Worm (Caenorhabditis elegans) whole organism, L2 larva: ENCODE results near the gene gcy-6.

Experiments used
- C34F6.9 ChIP-seq: fragments of 150-350 bp; optimal IDR thresholded peaks from 2 replicates; lab custom pipeline; 2014; ENCODE audit warnings: missing biosample characterization, missing genetic modification characterization
- F13H6.1 ChIP-seq: sonication (generic microtip); optimal IDR thresholded peaks from 2 replicates; lab custom pipeline; 2016; ENCODE audit warnings: missing genetic modification characterization, missing compliant biosample characterization
- R02D3.7 ChIP-seq: fragments of 150-350 bp; optimal IDR thresholded peaks from 2 replicates; lab custom pipeline; 2014; ENCODE audit warnings: missing biosample characterization, missing genetic modification characterization
- Y55F3AM.14 ChIP-seq: fragments of 200-800 bp; sonication (Bioruptor generic); optimal IDR thresholded peaks from 2 replicates; lab custom pipeline; 2018; ENCODE audit warnings: mild to moderate bottlenecking, missing genetic modification characterization, missing compliant biosample characterization
- ZK546.5 ChIP-seq: sonication (generic microtip); optimal IDR thresholded peaks from 2 replicates; lab custom pipeline; 2017; ENCODE audit warnings: missing biosample characterization, missing genetic modification characterization
- alr-1 ChIP-seq: fragments of 150-350 bp; optimal IDR thresholded peaks from 2 replicates; lab custom pipeline; 2014; ENCODE audit warnings: missing biosample characterization, missing genetic modification characterization
- aly-2 ChIP-seq: fragments of 150-350 bp; optimal IDR thresholded peaks from 2 replicates; lab custom pipeline; 2014; ENCODE audit warnings: missing biosample characterization, missing genetic modification characterization
- ama-1 ChIP-seq: fragments of 150-350 bp; optimal IDR thresholded peaks from 2 replicates; lab custom pipeline; 2018; ENCODE audit warnings: inconsistent platforms
- blmp-1 ChIP-seq: sonication (generic microtip); optimal IDR thresholded peaks from 2 replicates; lab custom pipeline; 2017; ENCODE audit warnings: missing genetic modification characterization, mild to moderate bottlenecking, missing compliant biosample characterization, antibody characterized with exemption, moderate library complexity; ENCODE audit not compliant: insufficient read depth
- ceh-16 ChIP-seq: fragments of 150-350 bp; optimal IDR thresholded peaks from 2 replicates; lab custom pipeline; 2014; ENCODE audit warnings: missing biosample characterization, missing genetic modification characterization
- ceh-82 ChIP-seq: fragments of 150-350 bp; optimal IDR thresholded peaks from 2 replicates; lab custom pipeline; 2014; ENCODE audit warnings: missing biosample characterization, missing genetic modification characterization
- crh-2 ChIP-seq: sonication (generic microtip); optimal IDR thresholded peaks from 2 replicates; lab custom pipeline; 2017; ENCODE audit warnings: missing biosample characterization, missing genetic modification characterization
- dmd-4 ChIP-seq: sonication (generic microtip); optimal IDR thresholded peaks from 2 replicates; lab custom pipeline; 2017; ENCODE audit warnings: missing biosample characterization, missing genetic modification characterization
- egl-27 ChIP-seq: sonication (generic microtip); optimal IDR thresholded peaks from 3 replicates; lab custom pipeline; 2017; ENCODE audit warnings: missing biosample characterization, missing genetic modification reagents, missing genetic modification characterization
- elt-1 ChIP-seq: fragments of 150-350 bp; optimal IDR thresholded peaks from 2 replicates; lab custom pipeline; 2014; ENCODE audit warnings: missing biosample characterization, missing genetic modification characterization
- elt-3 ChIP-seq: sonication (generic microtip); optimal IDR thresholded peaks from 2 replicates; lab custom pipeline; 2017; ENCODE audit warnings: missing biosample characterization, missing genetic modification characterization
- fos-1 ChIP-seq: fragments of 150-350 bp; optimal IDR thresholded peaks from 2 replicates; lab custom pipeline; 2014; ENCODE audit warnings: missing biosample characterization, missing genetic modification characterization
- gmeb-1 ChIP-seq: fragments of 150-350 bp; optimal IDR thresholded peaks from 2 replicates; lab custom pipeline; 2014; ENCODE audit warnings: missing biosample characterization, missing genetic modification characterization
- lin-11 ChIP-seq: fragments of 150-350 bp; sonication (generic microtip); optimal IDR thresholded peaks from 2 replicates; lab custom pipeline; 2014; ENCODE audit warnings: missing biosample characterization, missing genetic modification characterization, inconsistent platforms, mixed read lengths
- lin-13 ChIP-seq: fragments of 150-350 bp; optimal IDR thresholded peaks from 2 replicates; lab custom pipeline; 2014; ENCODE audit warnings: missing biosample characterization, missing genetic modification reagents, missing genetic modification characterization
- lin-39 ChIP-seq: fragments of 150-350 bp; optimal IDR thresholded peaks from 2 replicates; lab custom pipeline; 2014; ENCODE audit warnings: missing biosample characterization, missing genetic modification reagents, missing genetic modification characterization
- lsy-2 ChIP-seq, 2 experiments: fragments of 150-350 bp in 1 of 2; sonication (generic microtip) in 1 of 2; optimal IDR thresholded peaks; 2 replicates each; lab custom pipeline; 2014 to 2017; ENCODE audit warnings: missing biosample characterization in 2 of 2, missing genetic modification characterization in 2 of 2
- mab-5 ChIP-seq: fragments of 150-350 bp; optimal IDR thresholded peaks from 2 replicates; lab custom pipeline; 2014; ENCODE audit warnings: missing biosample characterization, missing genetic modification characterization
- mbf-1 ChIP-seq: sonication (generic microtip); optimal IDR thresholded peaks from 2 replicates; lab custom pipeline; 2017; ENCODE audit warnings: missing biosample characterization, missing genetic modification characterization
- mdl-1 ChIP-seq, 2 experiments: fragments of 150-350 bp in 1 of 2; sonication (generic microtip) in 1 of 2; optimal IDR thresholded peaks; 2 replicates each; lab custom pipeline; 2017; ENCODE audit warnings: missing biosample characterization in 2 of 2, missing genetic modification characterization in 2 of 2
- nhr-10 ChIP-seq: sonication (generic microtip); optimal IDR thresholded peaks from 2 replicates; lab custom pipeline; 2017; ENCODE audit warnings: missing biosample characterization, missing genetic modification characterization
- nhr-11 ChIP-seq: fragments of 150-350 bp; optimal IDR thresholded peaks from 2 replicates; lab custom pipeline; 2014; ENCODE audit warnings: missing biosample characterization, missing genetic modification characterization
- nhr-12 ChIP-seq: fragments of 150-350 bp; optimal IDR thresholded peaks from 2 replicates; lab custom pipeline; 2014; ENCODE audit warnings: missing biosample characterization, missing genetic modification characterization
- nhr-129 ChIP-seq: fragments of 150-350 bp; optimal IDR thresholded peaks from 2 replicates; lab custom pipeline; 2014; ENCODE audit warnings: missing biosample characterization, missing genetic modification characterization
- nhr-21 ChIP-seq: fragments of 150-350 bp; optimal IDR thresholded peaks from 2 replicates; lab custom pipeline; 2014; ENCODE audit warnings: missing biosample characterization, missing genetic modification characterization
- nhr-23 ChIP-seq: fragments of 150-350 bp; optimal IDR thresholded peaks from 2 replicates; lab custom pipeline; 2014; ENCODE audit warnings: missing biosample characterization, missing genetic modification reagents, missing genetic modification characterization
- nhr-237 ChIP-seq: fragments of 150-350 bp; optimal IDR thresholded peaks from 2 replicates; lab custom pipeline; 2014; ENCODE audit warnings: missing biosample characterization, missing genetic modification characterization
- nhr-25 ChIP-seq: fragments of 150-350 bp; sonication (generic microtip); optimal IDR thresholded peaks from 3 replicates; lab custom pipeline; 2014; ENCODE audit warnings: missing biosample characterization, missing genetic modification characterization
- nhr-6 ChIP-seq: fragments of 150-350 bp; optimal IDR thresholded peaks from 2 replicates; lab custom pipeline; 2014; ENCODE audit warnings: missing biosample characterization, missing genetic modification characterization
- nhr-77 ChIP-seq: fragments of 150-350 bp; optimal IDR thresholded peaks from 2 replicates; lab custom pipeline; 2014; ENCODE audit warnings: missing biosample characterization, missing genetic modification characterization
- peb-1 ChIP-seq: fragments of 150-350 bp; optimal IDR thresholded peaks from 2 replicates; lab custom pipeline; 2014; ENCODE audit warnings: missing biosample characterization, missing genetic modification characterization
- sem-4 ChIP-seq: fragments of 150-350 bp; optimal IDR thresholded peaks from 2 replicates; lab custom pipeline; 2014; ENCODE audit warnings: missing biosample characterization, missing genetic modification reagents, missing genetic modification characterization
- skn-1 ChIP-seq: sonication (generic microtip); optimal IDR thresholded peaks from 2 replicates; lab custom pipeline; 2017; ENCODE audit warnings: missing biosample characterization, missing genetic modification characterization
- sma-3 ChIP-seq: sonication (generic microtip); optimal IDR thresholded peaks from 2 replicates; lab custom pipeline; 2016; ENCODE audit warnings: missing genetic modification reagents, missing genetic modification characterization, missing compliant biosample characterization
- sma-9 ChIP-seq, 2 experiments: fragments of 150-350 bp in 1 of 2; sonication (generic microtip) in 1 of 2; optimal IDR thresholded peaks; 2 replicates each; lab custom pipeline; 2014 to 2016; ENCODE audit warnings: missing genetic modification characterization in 2 of 2, mild to moderate bottlenecking in 1 of 2, missing biosample characterization in 1 of 2, missing compliant biosample characterization in 1 of 2, missing genetic modification reagents in 1 of 2, moderate library complexity in 1 of 2
- snpc-4 ChIP-seq: fragments of 150-350 bp; optimal IDR thresholded peaks from 2 replicates; lab custom pipeline; 2014; ENCODE audit warnings: missing biosample characterization, missing genetic modification characterization
- unc-39 ChIP-seq: fragments of 150-350 bp; optimal IDR thresholded peaks from 2 replicates; lab custom pipeline; 2014; ENCODE audit warnings: missing biosample characterization, missing genetic modification characterization
- unc-55 ChIP-seq: fragments of 150-350 bp; sonication (generic microtip); optimal IDR thresholded peaks from 3 replicates; lab custom pipeline; 2014; ENCODE audit warnings: missing biosample characterization, missing genetic modification reagents, missing genetic modification characterization
- unc-62 ChIP-seq: fragments of 150-350 bp; optimal IDR thresholded peaks from 2 replicates; lab custom pipeline; 2014; ENCODE audit warnings: missing biosample characterization, missing genetic modification reagents, missing genetic modification characterization
- zag-1 ChIP-seq: fragments of 150-350 bp; optimal IDR thresholded peaks from 2 replicates; lab custom pipeline; 2014; ENCODE audit warnings: missing biosample characterization, missing genetic modification characterization
- ztf-1 ChIP-seq: fragments of 200-800 bp; sonication (Bioruptor generic); conservative IDR thresholded peaks from 2 replicates; pipeline ENCODE4 v1.3.6; 2022; ENCODE audit warnings: missing genetic modification characterization, missing compliant biosample characterization
- ztf-11 ChIP-seq: sonication (generic microtip); optimal IDR thresholded peaks from 2 replicates; lab custom pipeline; 2017; ENCODE audit warnings: missing biosample characterization, missing genetic modification characterization
- ztf-4 ChIP-seq: fragments of 150-350 bp; optimal IDR thresholded peaks from 2 replicates; lab custom pipeline; 2014; ENCODE audit warnings: missing biosample characterization, missing genetic modification characterization

gcy-6 gene

ce11 chrV:10357467-10357953, 43.7 kb upstream of the gcy-6 start, which contains the start of gene ceeh-2:
TSS of gene ceeh-2 (minus strand) at chrV:10357903.
- TF ChIP-seq fos-1: peak; percentile 6
- no peak for TF ChIP-seq C34F6.9 (tag; lab: Kevin White, UChicago)
- no peak for TF ChIP-seq ama-1 (lab: Kevin White, UChicago)
- TF ChIP-seq sma-9 (GFP tag; optimal IDR thresholded peaks at IDR 0.05; lab: Kevin White, UChicago): peak; percentile 17
- TF ChIP-seq sma-9 (tag; optimal IDR thresholded peaks at IDR 0.05; lab: Kevin White, UChicago): no peak
- no peak for TF ChIP-seq lin-39 (tag; lab: Kevin White, UChicago)

- TF ChIP-seq elt-1 (tag; lab: Kevin White, UChicago): no peak
- TF ChIP-seq dmd-4 (tag; lab: Kevin White, UChicago): no peak
- TF ChIP-seq blmp-1: no peak
- TF ChIP-seq aly-2 (tag; lab: Kevin White, UChicago): no peak
- peak; percentile 5 for TF ChIP-seq mab-5 (tag; lab: Kevin White, UChicago)
- peak; percentile 18 for TF ChIP-seq lin-11
- no peak for TF ChIP-seq nhr-11 (tag; lab: Kevin White, UChicago)
- TF ChIP-seq sem-4 (tag; lab: Kevin White, UChicago): peak; percentile 64
- TF ChIP-seq mbf-1 (tag; lab: Kevin White, UChicago): no peak
- peak; percentile 89 for TF ChIP-seq unc-55 (GFP tag; lab: Kevin White, UChicago)
- peak; percentile 84 for TF ChIP-seq sma-3 (GFP tag; lab: Kevin White, UChicago)
- TF ChIP-seq nhr-10 (tag; lab: Kevin White, UChicago): no peak
- TF ChIP-seq nhr-237 (tag; lab: Kevin White, UChicago): no peak
- TF ChIP-seq sma-9 (GFP tag; optimal IDR thresholded peaks at IDR 0.05; lab: Kevin White, UChicago): peak; percentile 92
- TF ChIP-seq sma-9 (tag; optimal IDR thresholded peaks at IDR 0.05; lab: Kevin White, UChicago): no peak
- TF ChIP-seq ztf-11 (tag; lab: Kevin White, UChicago): no peak
- TF ChIP-seq gmeb-1 (tag; lab: Kevin White, UChicago): peak; percentile 94
- peak; percentile 16 for TF ChIP-seq ceh-16
- no peak for TF ChIP-seq ZK546.5 (tag; lab: Kevin White, UChicago)
- no peak for TF ChIP-seq unc-62 (GFP tag; lab: Kevin White, UChicago)
- TF ChIP-seq crh-2 (tag; lab: Kevin White, UChicago): peak; percentile 82
- TF ChIP-seq nhr-23 (tag; lab: Kevin White, UChicago): no peak
- no peak for TF ChIP-seq mdl-1 (tag; optimal IDR thresholded peaks at IDR 0.05; lab: Kevin White, UChicago)
- TF ChIP-seq skn-1 (tag; lab: Kevin White, UChicago): no peak
- no peak for TF ChIP-seq ama-1 (lab: Kevin White, UChicago)
- no peak for TF ChIP-seq ceh-82 (tag; lab: Kevin White, UChicago)
- no peak for TF ChIP-seq lin-39 (tag; lab: Kevin White, UChicago)
- no peak for TF ChIP-seq nhr-77
- peak; percentile 65 for TF ChIP-seq nhr-6 (tag; lab: Kevin White, UChicago)
- no peak for TF ChIP-seq peb-1 (tag; lab: Kevin White, UChicago)
- TF ChIP-seq elt-3 (tag; lab: Kevin White, UChicago): no peak
- TF ChIP-seq nhr-25 (tag; lab: Kevin White, UChicago): peak; percentile 84
- peak; percentile 30 for TF ChIP-seq nhr-129 (tag; lab: Kevin White, UChicago)
- no peak for TF ChIP-seq ztf-1 (GFP tag; lab: Robert Waterston, UW)
- peak; percentile 82 for TF ChIP-seq F13H6.1 (tag; lab: Kevin White, UChicago)
- TF ChIP-seq snpc-4 (tag; lab: Kevin White, UChicago): peak; percentile 69
- no peak for TF ChIP-seq unc-39 (tag; lab: Kevin White, UChicago)
- TF ChIP-seq Y55F3AM.14: no peak
- peak; percentile 80 for TF ChIP-seq lin-13
- peak; percentile 87 for TF ChIP-seq C34F6.9 (tag; lab: Kevin White, UChicago)
- peak; percentile 68 for TF ChIP-seq nhr-21 (tag; lab: Kevin White, UChicago)
- TF ChIP-seq fos-1: peak; percentile 16
- peak; percentile 67 to 90 for TF ChIP-seq lsy-2 (tag; optimal IDR thresholded peaks at IDR 0.05; lab: Kevin White, UChicago)
- no peak for TF ChIP-seq alr-1 (tag; lab: Kevin White, UChicago)
- TF ChIP-seq egl-27 (tag; lab: Kevin White, UChicago): peak; percentile 18
- no peak for TF ChIP-seq R02D3.7
- TF ChIP-seq ztf-4 (tag; lab: Kevin White, UChicago): no peak
- TF ChIP-seq zag-1: no peak
- no peak for TF ChIP-seq nhr-12 (tag; lab: Kevin White, UChicago)
These were observed 42.0 kb upstream of the gcy-6 start, which contains the start of gene sluh-7 for ce11 chrV:10355773-10356335. TSS of gene sluh-7 (minus strand) at chrV:10355823.
